Worm (Caenorhabditis elegans) whole organism, L4 larva: ENCODE data around the gene abhd-14.

Experiments used
- ama-1 ChIP-seq: fragments of 150-350 bp; optimal IDR thresholded peaks from 2 replicates; lab custom pipeline; 2014; ENCODE audit warnings: inconsistent platforms, mixed read lengths
- dve-1 ChIP-seq: sonication (generic microtip); optimal IDR thresholded peaks from 2 replicates; lab custom pipeline; 2017; ENCODE audit warnings: antibody characterized with exemption, mild to moderate bottlenecking, missing genetic modification characterization, missing compliant biosample characterization; ENCODE audit not compliant: insufficient read depth
- fos-1 ChIP-seq: fragments of 150-350 bp; optimal IDR thresholded peaks from 2 replicates; lab custom pipeline; 2014; ENCODE audit warnings: missing biosample characterization, missing genetic modification characterization
- mxl-3 ChIP-seq: fragments of 200-800 bp; sonication (Bioruptor generic); optimal IDR thresholded peaks from 2 replicates; lab custom pipeline; 2018; ENCODE audit warnings: mild to moderate bottlenecking, missing genetic modification characterization, missing compliant biosample characterization
- nhr-11 ChIP-seq: fragments of 150-350 bp; optimal IDR thresholded peaks from 2 replicates; lab custom pipeline; 2014; ENCODE audit warnings: missing biosample characterization, missing genetic modification characterization
- nhr-237 ChIP-seq: sonication (generic microtip); optimal IDR thresholded peaks from 2 replicates; lab custom pipeline; 2017; ENCODE audit warnings: missing biosample characterization, missing genetic modification characterization
- nhr-25 ChIP-seq: sonication (generic microtip); optimal IDR thresholded peaks from 2 replicates; lab custom pipeline; 2017; ENCODE audit warnings: missing genetic modification characterization, mild to moderate bottlenecking, missing compliant biosample characterization, antibody characterized with exemption, moderate library complexity, borderline replicate concordance; ENCODE audit not compliant: insufficient read depth
- nhr-76 ChIP-seq: fragments of 150-350 bp; optimal IDR thresholded peaks from 2 replicates; lab custom pipeline; 2014; ENCODE audit warnings: missing biosample characterization, missing genetic modification characterization
- pha-4 ChIP-seq, 2 experiments: fragments of 150-350 bp in 1 of 2; fragments of 200-800 bp in 1 of 2; sonication (Bioruptor generic) in 1 of 2; IDR thresholded peaks in 1 of 2; optimal IDR thresholded peaks in 1 of 2; 2 replicates each; pipeline versions ENCODE4 v1.3.6 to Lab custom; 2014 to 2022; ENCODE audit warnings: missing genetic modification characterization in 2 of 2, missing genetic modification reagents in 2 of 2, missing biosample characterization in 1 of 2, missing compliant biosample characterization in 1 of 2
- rbr-2 ChIP-seq: sonication (generic microtip); optimal IDR thresholded peaks from 2 replicates; lab custom pipeline; 2016; ENCODE audit warnings: missing genotype, missing genetic modification characterization, missing compliant biosample characterization
- snpc-4 ChIP-seq: fragments of 150-350 bp; optimal IDR thresholded peaks from 2 replicates; lab custom pipeline; 2014; ENCODE audit warnings: missing biosample characterization, missing genetic modification characterization
- spr-1 ChIP-seq: sonication (generic microtip); optimal IDR thresholded peaks from 2 replicates; lab custom pipeline; 2016; ENCODE audit warnings: mild to moderate bottlenecking, missing genetic modification characterization, missing compliant biosample characterization
- unc-62 ChIP-seq, 3 experiments: fragments of 150-350 bp in 1 of 3; sonication (generic microtip); optimal IDR thresholded peaks in 2 of 3; peaks in 1 of 3; 1 replicate in 1 of 3; 2 replicates in 2 of 3; lab custom pipeline; 2014 to 2017; ENCODE audit warnings: missing biosample characterization in 3 of 3, missing genetic modification characterization in 3 of 3, missing genetic modification reagents in 3 of 3, missing genotype in 1 of 3

- TF ChIP-seq mxl-3 (GFP tag; lab: Kevin White, UChicago) (no peak), dve-1 (no peak), unc-62 (GFP tag; optimal IDR thresholded peaks at IDR 0.05 in 1 of 2; lab: Kevin White, UChicago) (no peak), unc-62 (tag; optimal IDR thresholded peaks at IDR 0.05; lab: Kevin White, UChicago) (no peak), nhr-237 (tag; lab: Kevin White, UChicago) (no peak), rbr-2 (no peak), nhr-76 (tag; lab: Kevin White, UChicago) (no peak), pha-4 (GFP tag; IDR thresholded peaks at IDR 0.05; lab: Robert Waterston, UW) (no peak), pha-4 (tag; optimal IDR thresholded peaks at IDR 0.05; lab: Kevin White, UChicago) (no peak), ama-1 (lab: Kevin White, UChicago) (no peak), spr-1 (tag; lab: Kevin White, UChicago) (no peak), fos-1 (tag; lab: Kevin White, UChicago) (no peak), nhr-25 (tag; lab: Kevin White, UChicago) (no peak), snpc-4 (tag; lab: Kevin White, UChicago) (no peak), nhr-11 (tag; lab: Kevin White, UChicago) (no peak)
These were observed at the start of gene abhd-14 for ce11 chrIV:1029939-1030338.
